Worm (Caenorhabditis elegans): ENCODE measurements around the gene C42D4.18.

- no peak for TF ChIP-seq snpc-4 (tag; optimal IDR thresholded peaks at IDR 0.05)
- TF ChIP-seq nhr-77 (tag; optimal IDR thresholded peaks at IDR 0.05) = no peak
- no peak for TF ChIP-seq mdl-1 (tag; optimal IDR thresholded peaks at IDR 0.05)
- TF ChIP-seq blmp-1 (tag; optimal IDR thresholded peaks at IDR 0.05; ENCODE audit: insufficient read depth) = no peak
- TF ChIP-seq egl-27 (tag; optimal IDR thresholded peaks at IDR 0.05) = no peak
- TF ChIP-seq nhr-12 (tag; optimal IDR thresholded peaks at IDR 0.05) = no peak
- TF ChIP-seq nhr-237 (tag; optimal IDR thresholded peaks at IDR 0.05) = no peak
- TF ChIP-seq elt-3 (tag; optimal IDR thresholded peaks at IDR 0.05) = no peak
- no peak for TF ChIP-seq lin-13 (GFP tag; optimal IDR thresholded peaks at IDR 0.05)
- TF ChIP-seq nhr-129 (tag; optimal IDR thresholded peaks at IDR 0.05) = no peak
- TF ChIP-seq lin-39 (tag; optimal IDR thresholded peaks at IDR 0.05) = no peak
- TF ChIP-seq nhr-6 (tag; optimal IDR thresholded peaks at IDR 0.05) = no peak
- no peak for TF ChIP-seq nhr-10 (tag; optimal IDR thresholded peaks at IDR 0.05)
Observed at ce11 chrIV:7153362-7153761, 13.2 kb upstream of the C42D4.18 start, which contains the start of gene C34D4.3.
